Worm (Caenorhabditis elegans): ENCODE measurements around the gene rpl-38.
A peak's percentile ranks its signal among the peaks of the same experiment; 100 is the strongest.

The rpl-38 gene

ce11 chrV:15529069-15529468 is 17.1 kb downstream of the rpl-38 start, which contains the start of gene srh-276:
Gene srh-276 (plus strand): TSS chrV:15529369.
- no peak for TF ChIP-seq W03F9.2 (tag; optimal IDR thresholded peaks at IDR 0.05)
- no peak for TF ChIP-seq dao-5 (tag; optimal IDR thresholded peaks at IDR 0.05)
- TF ChIP-seq him-1 (tag; optimal IDR thresholded peaks at IDR 0.05) = no peak

ce11 chrV:15533096-15533495 is 21.1 kb downstream of the rpl-38 start, which contains the start of gene F21A3.11:
Gene F21A3.11 (minus strand): TSS chrV:15533212.
- TF ChIP-seq dao-5 (tag; optimal IDR thresholded peaks at IDR 0.05) (no peak), him-1 (tag; optimal IDR thresholded peaks at IDR 0.05) (no peak), W03F9.2 (tag; optimal IDR thresholded peaks at IDR 0.05) (no peak)

- TF ChIP-seq him-1 (tag; optimal IDR thresholded peaks at IDR 0.05) = no peak
- TF ChIP-seq W03F9.2 (tag; optimal IDR thresholded peaks at IDR 0.05) = no peak
- no peak for TF ChIP-seq dao-5 (tag; optimal IDR thresholded peaks at IDR 0.05)
Measured at ce11 chrV:15533864-15534263, 21.9 kb downstream of the rpl-38 start, which contains the start of gene F21A3.2. Gene F21A3.2 (minus strand): TSS chrV:15533964.

ce11 chrV:15536320-15536719 is 24.4 kb downstream of the rpl-38 start, which contains the start of gene F21A3.4:
Gene F21A3.4 (plus strand): TSS chrV:15536620.
- no peak for TF ChIP-seq him-1 (tag; optimal IDR thresholded peaks at IDR 0.05)
- TF ChIP-seq dao-5 (tag; optimal IDR thresholded peaks at IDR 0.05) = no peak
- no peak for TF ChIP-seq W03F9.2 (tag; optimal IDR thresholded peaks at IDR 0.05)

ce11 chrV:15537923-15538322 is 26.0 kb downstream of the rpl-38 start, which contains the start of gene prde-1:
Gene prde-1 (plus strand): TSS chrV:15538244.
- TF ChIP-seq him-1 (tag; optimal IDR thresholded peaks at IDR 0.05) = no peak
- no peak for TF ChIP-seq dao-5 (tag; optimal IDR thresholded peaks at IDR 0.05)
- TF ChIP-seq W03F9.2 (tag; optimal IDR thresholded peaks at IDR 0.05) = no peak

ce11 chrV:15543252-15543651 is 31.3 kb downstream of the rpl-38 start:
- no peak for TF ChIP-seq dao-5 (tag; optimal IDR thresholded peaks at IDR 0.05)

ce11 chrV:15544898-15545297 is 32.9 kb downstream of the rpl-38 start, which contains the start of gene glb-14:
Gene glb-14 (minus strand): TSS chrV:15544994.
- TF ChIP-seq W03F9.2 (tag; optimal IDR thresholded peaks at IDR 0.05) = no peak
- TF ChIP-seq him-1 (tag; optimal IDR thresholded peaks at IDR 0.05) = no peak
- no peak for TF ChIP-seq dao-5 (tag; optimal IDR thresholded peaks at IDR 0.05)

- TF ChIP-seq him-1 (tag; optimal IDR thresholded peaks at IDR 0.05) = no peak
- no peak for TF ChIP-seq W03F9.2 (tag; optimal IDR thresholded peaks at IDR 0.05)
- no peak for TF ChIP-seq dao-5 (tag; optimal IDR thresholded peaks at IDR 0.05)
Measured at ce11 chrV:15547727-15548126, 35.8 kb downstream of the rpl-38 start.

ce11 chrV:15550408-15550807 is 38.4 kb downstream of the rpl-38 start:
- TF ChIP-seq W03F9.2 (tag; optimal IDR thresholded peaks at IDR 0.05) (no peak), dao-5 (tag; optimal IDR thresholded peaks at IDR 0.05) (no peak), him-1 (tag; optimal IDR thresholded peaks at IDR 0.05) (no peak)

- TF ChIP-seq dao-5 (tag; optimal IDR thresholded peaks at IDR 0.05) = no peak
- TF ChIP-seq him-1 (tag; optimal IDR thresholded peaks at IDR 0.05) = peak; percentile 37
Measured at ce11 chrV:15551642-15552041, 39.7 kb downstream of the rpl-38 start.

- TF ChIP-seq W03F9.2 (tag; optimal IDR thresholded peaks at IDR 0.05) (no peak), dao-5 (tag; optimal IDR thresholded peaks at IDR 0.05) (no peak), him-1 (tag; optimal IDR thresholded peaks at IDR 0.05) (no peak)
Measured at ce11 chrV:15553869-15554268, 41.9 kb downstream of the rpl-38 start.

ce11 chrV:15559047-15559446 is 47.1 kb downstream of the rpl-38 start, which contains the start of gene acr-18:
Gene acr-18 (minus strand): TSS chrV:15559147.
- TF ChIP-seq W03F9.2 (tag; optimal IDR thresholded peaks at IDR 0.05) = no peak
- no peak for TF ChIP-seq dao-5 (tag; optimal IDR thresholded peaks at IDR 0.05)
- TF ChIP-seq him-1 (tag; optimal IDR thresholded peaks at IDR 0.05) = no peak

ce11 chrV:15559729-15560128 is 47.8 kb downstream of the rpl-38 start:
- no peak for TF ChIP-seq dao-5 (tag; optimal IDR thresholded peaks at IDR 0.05)
- no peak for TF ChIP-seq him-1 (tag; optimal IDR thresholded peaks at IDR 0.05)
- TF ChIP-seq W03F9.2 (tag; optimal IDR thresholded peaks at IDR 0.05) = no peak

All from whole organism, L4/young adult.